Fruit fly (Drosophila melanogaster) whole organism, adult: Measurements from ENCODE around the gene CG10508.

Experiments
- CG11617 ChIP-seq: fragments of 200-800 bp; sonication (Bioruptor generic); optimal IDR thresholded peaks from 2 replicates; lab custom pipeline; 2017; ENCODE audit warnings: mild to moderate bottlenecking, missing biosample characterization, missing genetic modification reagents, missing genetic modification characterization
- CG33017 ChIP-seq: fragments of 200-800 bp; sonication (Bioruptor generic); optimal IDR thresholded peaks from 2 replicates; lab custom pipeline; 2018; ENCODE audit warnings: missing biosample characterization, mild to moderate bottlenecking, missing genetic modification characterization, moderate library complexity
- CG5204 ChIP-seq: fragments of 200-800 bp; sonication (Bioruptor generic); optimal IDR thresholded peaks from 2 replicates; lab custom pipeline; 2016; ENCODE audit warnings: missing biosample characterization, missing genetic modification characterization
- bab1 ChIP-seq: fragments of 200-800 bp; sonication (Bioruptor generic); optimal IDR thresholded peaks from 3 replicates; lab custom pipeline; 2019; ENCODE audit warnings: missing biosample characterization, mild to moderate bottlenecking, missing genetic modification characterization, moderate library complexity
- kay ChIP-seq: fragments of 200-800 bp; sonication (Bioruptor generic); peaks from one replicate; lab custom pipeline; 2016; ENCODE audit warnings: missing biosample characterization, missing genetic modification characterization, borderline replicate concordance
- ovo ChIP-seq: fragments of 200-800 bp; sonication (Bioruptor generic); optimal IDR thresholded peaks from 2 replicates; lab custom pipeline; 2016; ENCODE audit warnings: missing biosample characterization, missing genetic modification characterization
- pad ChIP-seq: fragments of 200-800 bp; sonication (Bioruptor generic); optimal IDR thresholded peaks from 3 replicates; lab custom pipeline; 2017; ENCODE audit warnings: missing biosample characterization, missing genetic modification characterization, mild to moderate bottlenecking, moderate library complexity, missing genetic modification reagents

DNA sequence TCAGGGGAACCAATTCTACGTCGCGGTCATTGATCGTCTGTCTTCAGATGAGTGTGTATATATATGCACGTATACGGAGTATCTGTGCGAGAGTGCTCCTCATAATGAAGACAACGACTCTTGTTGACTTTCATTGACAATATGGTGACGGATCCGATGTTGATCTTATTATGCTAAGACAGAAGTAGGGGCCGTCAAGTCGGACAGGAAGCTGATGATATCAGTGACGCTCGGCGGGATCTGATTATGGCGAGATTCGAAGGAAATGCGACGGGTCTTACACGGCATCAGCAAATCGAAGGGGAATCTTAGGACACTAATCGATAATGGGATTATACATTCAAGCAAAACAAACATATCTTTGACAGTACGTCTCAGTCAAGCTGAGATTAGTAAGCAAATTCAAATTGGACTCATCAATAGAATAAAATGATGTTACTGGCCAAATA is 44.5 kb downstream of the CG10508 start:
- TF ChIP-seq ovo (no peak), CG33017 (no peak), kay (GFP tag; lab: Kevin White, UChicago) (no peak), bab1 (GFP tag; lab: Kevin White, UChicago) (no peak), pad (GFP tag; lab: Kevin White, UChicago) (no peak), CG11617 (GFP tag; lab: Kevin White, UChicago) (no peak), CG5204 (no peak)
